Fruit fly (Drosophila melanogaster) whole organism, embryonic: ENCODE measurements around the gene CG2854.

Source experiments
- Aef1 ChIP-seq: fragments of 200-800 bp; sonication (Bioruptor generic); IDR thresholded peaks from 3 replicates; pipeline ENCODE4 v1.3.6; 2022; ENCODE audit warnings: missing biosample characterization, missing genetic modification characterization
- Antp ChIP-seq: fragments of 200-800 bp; sonication (Bioruptor generic); optimal IDR thresholded peaks from 3 replicates; lab custom pipeline; 2016; ENCODE audit warnings: missing biosample characterization, missing genetic modification characterization
- CG11247 ChIP-seq: fragments of 200-800 bp; sonication (Bioruptor generic); IDR thresholded peaks from 2 replicates; pipeline ENCODE4 v1.3.6; 2022; ENCODE audit warnings: missing biosample characterization, missing genetic modification characterization
- CG12769 ChIP-seq: fragments of 200-800 bp; sonication (Bioruptor generic); optimal IDR thresholded peaks from 2 replicates; lab custom pipeline; 2019; ENCODE audit warnings: missing biosample characterization, mild to moderate bottlenecking, missing genetic modification characterization, moderate library complexity
- CG14667 ChIP-seq: fragments of 200-800 bp; sonication (Bioruptor generic); IDR thresholded peaks from 2 replicates; pipeline ENCODE4 v1.3.6; 2022; ENCODE audit warnings: missing biosample characterization, missing genetic modification characterization
- CG14965 ChIP-seq: fragments of 200-800 bp; sonication (Bioruptor generic); optimal IDR thresholded peaks from 2 replicates; lab custom pipeline; 2016; ENCODE audit warnings: missing biosample characterization, missing genetic modification characterization, borderline replicate concordance
- CG15269 ChIP-seq: fragments of 200-800 bp; sonication (Bioruptor generic); optimal IDR thresholded peaks from 2 replicates; lab custom pipeline; 2018; ENCODE audit warnings: missing biosample characterization, mild to moderate bottlenecking, missing genetic modification characterization, moderate library complexity
- CG15601 ChIP-seq: fragments of 200-800 bp; sonication (Bioruptor generic); optimal IDR thresholded peaks from 3 replicates; lab custom pipeline; 2019; ENCODE audit warnings: missing biosample characterization, mild to moderate bottlenecking, missing genetic modification characterization, moderate library complexity
- CG17361 ChIP-seq: fragments of 200-800 bp; sonication (Bioruptor generic); IDR thresholded peaks from 3 replicates; pipeline ENCODE4 v1.3.6; 2022; ENCODE audit warnings: missing biosample characterization, missing genetic modification characterization
- CG18619 ChIP-seq: fragments of 200-800 bp; sonication (Bioruptor generic); optimal IDR thresholded peaks from 3 replicates; lab custom pipeline; 2017; ENCODE audit warnings: missing biosample characterization, mild to moderate bottlenecking, missing genetic modification characterization
- CG2202 ChIP-seq: fragments of 200-800 bp; sonication (Bioruptor generic); optimal IDR thresholded peaks from 2 replicates; lab custom pipeline; 2018; ENCODE audit warnings: missing biosample characterization, mild to moderate bottlenecking, missing genetic modification characterization
- CG30020 ChIP-seq: fragments of 200-800 bp; optimal IDR thresholded peaks from 2 replicates; lab custom pipeline; 2019; ENCODE audit warnings: missing biosample characterization, mild to moderate bottlenecking, missing genetic modification characterization, moderate library complexity
- CG30403 ChIP-seq: fragments of 200-800 bp; sonication (Bioruptor generic); optimal IDR thresholded peaks from 3 replicates; lab custom pipeline; 2016; ENCODE audit warnings: missing biosample characterization, missing genetic modification characterization
- CG31441 ChIP-seq: fragments of 200-800 bp; sonication (Bioruptor generic); IDR thresholded peaks from 2 replicates; pipeline ENCODE4 v1.3.6; 2022; ENCODE audit warnings: missing biosample characterization, missing genetic modification characterization
- CG4424 ChIP-seq: fragments of 200-800 bp; sonication (Bioruptor generic); optimal IDR thresholded peaks from 3 replicates; lab custom pipeline; 2016; ENCODE audit warnings: missing biosample characterization, missing genetic modification characterization
- CG6791 ChIP-seq: fragments of 200-800 bp; sonication (Bioruptor generic); IDR thresholded peaks from 3 replicates; pipeline ENCODE4 v1.3.6; 2022; ENCODE audit warnings: missing biosample characterization, missing genetic modification characterization; ENCODE audit not compliant: partially characterized antibody
- CG7372 ChIP-seq: fragments of 200-800 bp; sonication (Bioruptor generic); IDR thresholded peaks from 2 replicates; pipeline ENCODE4 v1.3.6; 2022; ENCODE audit warnings: missing biosample characterization, missing genetic modification characterization
- CG7987 ChIP-seq: fragments of 200-800 bp; sonication (Bioruptor generic); optimal IDR thresholded peaks from 2 replicates; lab custom pipeline; 2018; ENCODE audit warnings: missing biosample characterization, mild to moderate bottlenecking, missing genetic modification characterization, moderate library complexity
- CG8765 ChIP-seq: fragments of 200-800 bp; sonication (Bioruptor generic); IDR thresholded peaks from 2 replicates; pipeline ENCODE4 v1.3.6; 2022; ENCODE audit warnings: missing biosample characterization, missing genetic modification characterization
- CG9437 ChIP-seq: fragments of 200-800 bp; sonication (Bioruptor generic); optimal IDR thresholded peaks from 2 replicates; lab custom pipeline; 2018; ENCODE audit warnings: missing biosample characterization, mild to moderate bottlenecking, missing genetic modification characterization
- CG9797 ChIP-seq: fragments of 200-800 bp; sonication (Bioruptor generic); optimal IDR thresholded peaks from 3 replicates; lab custom pipeline; 2018; ENCODE audit warnings: missing biosample characterization, mild to moderate bottlenecking, missing genetic modification characterization
- CrebB ChIP-seq: fragments of 200-800 bp; sonication (Bioruptor generic); optimal IDR thresholded peaks from 3 replicates; lab custom pipeline; 2018; ENCODE audit warnings: missing biosample characterization, mild to moderate bottlenecking, missing genetic modification characterization
- D19B ChIP-seq: fragments of 200-800 bp; sonication (Bioruptor generic); optimal IDR thresholded peaks from 2 replicates; lab custom pipeline; 2017; ENCODE audit warnings: missing biosample characterization, mild to moderate bottlenecking, missing genetic modification characterization
- HHEX ChIP-seq: fragments of 200-800 bp; sonication (Bioruptor generic); optimal IDR thresholded peaks from 3 replicates; lab custom pipeline; 2017; ENCODE audit warnings: missing biosample characterization, mild to moderate bottlenecking, missing genetic modification characterization, missing genetic modification reagents
- Lim3 ChIP-seq: fragments of 200-800 bp; sonication (Bioruptor generic); IDR thresholded peaks from 2 replicates; pipeline ENCODE4 v1.3.6; 2022; ENCODE audit warnings: missing biosample characterization, missing genetic modification characterization
- NC2β ChIP-seq: fragments of 200-800 bp; sonication (Bioruptor generic); optimal IDR thresholded peaks from 2 replicates; lab custom pipeline; 2016; ENCODE audit warnings: missing biosample characterization, missing genetic modification characterization
- Nf-YA ChIP-seq: fragments of 200-800 bp; sonication (Bioruptor generic); IDR thresholded peaks from 2 replicates; pipeline ENCODE4 v1.3.6; 2022; ENCODE audit warnings: missing biosample characterization, missing genetic modification characterization
- PHDP ChIP-seq: fragments of 200-800 bp; sonication (Bioruptor generic); optimal IDR thresholded peaks from 3 replicates; lab custom pipeline; 2018; ENCODE audit warnings: missing biosample characterization, mild to moderate bottlenecking, missing genetic modification characterization, moderate library complexity
- al ChIP-seq: fragments of 200-800 bp; sonication (Bioruptor generic); IDR thresholded peaks from 2 replicates; pipeline ENCODE4 v1.3.6; 2022; ENCODE audit warnings: missing biosample characterization, missing genetic modification characterization
- bcd ChIP-seq: fragments of 200-800 bp; sonication (Bioruptor generic); optimal IDR thresholded peaks from 2 replicates; lab custom pipeline; 2017; ENCODE audit warnings: missing biosample characterization, mild to moderate bottlenecking, missing genetic modification characterization
- dan ChIP-seq: fragments of 200-800 bp; sonication (Bioruptor generic); IDR thresholded peaks from 2 replicates; pipeline ENCODE4 v1.3.6; 2022; ENCODE audit warnings: missing biosample characterization, missing genetic modification characterization
- emc ChIP-seq: fragments of 200-800 bp; sonication (Bioruptor generic); optimal IDR thresholded peaks from 2 replicates; lab custom pipeline; 2016; ENCODE audit warnings: missing biosample characterization, missing genetic modification characterization
- eyg ChIP-seq: fragments of 200-800 bp; sonication (Bioruptor generic); optimal IDR thresholded peaks from 3 replicates; lab custom pipeline; 2016; ENCODE audit warnings: missing biosample characterization, missing genetic modification characterization
- gcm ChIP-seq: fragments of 200-800 bp; sonication (Bioruptor generic); optimal IDR thresholded peaks from 2 replicates; lab custom pipeline; 2019; ENCODE audit warnings: missing biosample characterization, mild to moderate bottlenecking, missing genetic modification characterization, moderate library complexity
- gt ChIP-seq: fragments of 200-800 bp; sonication (Bioruptor generic); IDR thresholded peaks from 2 replicates; pipeline ENCODE4 v1.3.6; 2022; ENCODE audit warnings: missing biosample characterization, missing genetic modification characterization
- h ChIP-seq: fragments of >200 bp; optimal IDR thresholded peaks from 2 replicates; lab custom pipeline; 2017
- ham ChIP-seq: fragments of 200-800 bp; sonication (Bioruptor generic); IDR thresholded peaks from 2 replicates; pipeline ENCODE4 v1.3.6; 2022; ENCODE audit warnings: missing biosample characterization, missing genetic modification characterization
- ind ChIP-seq: fragments of 200-800 bp; sonication (Bioruptor generic); optimal IDR thresholded peaks from 3 replicates; lab custom pipeline; 2016; ENCODE audit warnings: missing biosample characterization, missing genetic modification characterization
- lmd ChIP-seq: fragments of 200-800 bp; sonication (Bioruptor generic); IDR thresholded peaks from 2 replicates; pipeline ENCODE4 v1.3.6; 2022; ENCODE audit warnings: missing biosample characterization, missing genetic modification characterization
- luna ChIP-seq: fragments of 200-800 bp; sonication (Bioruptor generic); optimal IDR thresholded peaks from 2 replicates; lab custom pipeline; 2016; ENCODE audit warnings: missing biosample characterization, missing genetic modification characterization
- nmo ChIP-seq: fragments of 200-800 bp; sonication (Bioruptor generic); optimal IDR thresholded peaks from 2 replicates; lab custom pipeline; 2018; ENCODE audit warnings: missing biosample characterization, mild to moderate bottlenecking, missing genetic modification characterization, moderate library complexity
- pb ChIP-seq: fragments of 200-800 bp; sonication (Bioruptor generic); optimal IDR thresholded peaks from 3 replicates; lab custom pipeline; 2016; ENCODE audit warnings: missing biosample characterization, missing genetic modification characterization
- salm ChIP-seq: fragments of 200-800 bp; sonication (Bioruptor generic); optimal IDR thresholded peaks from 2 replicates; lab custom pipeline; 2018; ENCODE audit warnings: missing biosample characterization, mild to moderate bottlenecking, missing genetic modification characterization
- sd ChIP-seq: fragments of 200-800 bp; sonication (Bioruptor generic); optimal IDR thresholded peaks from 3 replicates; lab custom pipeline; 2018; ENCODE audit warnings: missing biosample characterization, mild to moderate bottlenecking, missing genetic modification characterization, moderate library complexity
- seq ChIP-seq: fragments of 200-800 bp; sonication (Bioruptor generic); IDR thresholded peaks from 2 replicates; pipeline ENCODE4 v1.3.6; 2022; ENCODE audit warnings: missing biosample characterization, missing genetic modification characterization
- shn ChIP-seq: fragments of 200-800 bp; sonication (Bioruptor generic); optimal IDR thresholded peaks from 3 replicates; lab custom pipeline; 2016; ENCODE audit warnings: missing biosample characterization, missing genetic modification characterization
- sisA ChIP-seq: fragments of 200-800 bp; sonication (Bioruptor generic); IDR thresholded peaks from 2 replicates; pipeline ENCODE4 v1.3.6; 2022; ENCODE audit warnings: missing biosample characterization, missing genetic modification characterization
- tap ChIP-seq: fragments of 200-800 bp; optimal IDR thresholded peaks from 3 replicates; lab custom pipeline; 2019; ENCODE audit warnings: missing biosample characterization, mild to moderate bottlenecking, missing genetic modification characterization, moderate library complexity
- tio ChIP-seq: fragments of 200-800 bp; sonication (Bioruptor generic); optimal IDR thresholded peaks from 2 replicates; lab custom pipeline; 2017; ENCODE audit warnings: missing biosample characterization, missing genetic modification characterization, inconsistent platforms
- trem ChIP-seq: fragments of 200-800 bp; optimal IDR thresholded peaks from 3 replicates; lab custom pipeline; 2019; ENCODE audit warnings: missing biosample characterization, mild to moderate bottlenecking, missing genetic modification characterization, moderate library complexity
- tup ChIP-seq: fragments of 200-800 bp; sonication (Bioruptor generic); optimal IDR thresholded peaks from 2 replicates; lab custom pipeline; 2016; ENCODE audit warnings: missing biosample characterization, mild to moderate bottlenecking, missing genetic modification characterization, moderate library complexity

Gene CG2854

dm6 chrX:2298708-2299370 lies 28.1 kb upstream of the CG2854 start (continued):
- TF ChIP-seq seq (GFP tag; lab: Robert Waterston, UW), result peak; percentile 76
- peak; percentile 75 for TF ChIP-seq shn
- no peak for TF ChIP-seq luna
- TF ChIP-seq PHDP (tag; lab: Kevin White, UChicago), result peak; percentile 80
- peak; percentile 84 for TF ChIP-seq tap (tag; lab: Kevin White, UChicago)
- peak; percentile 54 for TF ChIP-seq tup (GFP tag; lab: Kevin White, UChicago)
- TF ChIP-seq pb (GFP tag; lab: Kevin White, UChicago), result peak; percentile 70
- TF ChIP-seq CG8765 (GFP tag; lab: Robert Waterston, UW), result peak; percentile 73
- no peak for TF ChIP-seq dan (GFP tag; lab: Robert Waterston, UW)
- TF ChIP-seq CG11247 (GFP tag; lab: Robert Waterston, UW), result peak; percentile 44; the same call in 1 of the 2 replicates
- TF ChIP-seq CG18619 (GFP tag; lab: Kevin White, UChicago), result peak; percentile 47
- peak; percentile 53 for TF ChIP-seq eyg
- TF ChIP-seq CG12769 (tag; lab: Kevin White, UChicago), result peak; percentile 67
- peak; percentile 47; the same call in 1 of the 2 replicates for TF ChIP-seq CG7372
- TF ChIP-seq bcd, result peak; percentile 58
- peak; percentile 88 for TF ChIP-seq nmo (GFP tag; lab: Kevin White, UChicago)
- peak; percentile 65 for TF ChIP-seq ind (GFP tag; lab: Kevin White, UChicago)
- peak; percentile 10 for TF ChIP-seq emc (GFP tag; lab: Kevin White, UChicago)
- TF ChIP-seq tio (GFP tag; lab: Kevin White, UChicago), result peak; percentile 59
- TF ChIP-seq Aef1 (GFP tag; lab: Robert Waterston, UW), result peak; percentile 52; the same call in 2 of the 3 replicates
- TF ChIP-seq Antp (GFP tag; lab: Kevin White, UChicago), result peak; percentile 79
- peak; percentile 78 for TF ChIP-seq CG30403 (GFP tag; lab: Kevin White, UChicago)
- peak; percentile 41; the same call in 1 of the 2 replicates for TF ChIP-seq CG14667 (GFP tag; lab: Robert Waterston, UW)
- TF ChIP-seq CG9797 (GFP tag; lab: Kevin White, UChicago), result peak; percentile 6
- peak; percentile 84 for TF ChIP-seq NC2β (GFP tag; lab: Kevin White, UChicago)
- peak; percentile 59 for TF ChIP-seq lmd
- peak; percentile 66 for TF ChIP-seq Nf-YA (GFP tag; lab: Robert Waterston, UW)
- peak; percentile 81 for TF ChIP-seq trem (tag; lab: Kevin White, UChicago)
- no peak for TF ChIP-seq CG6791 (GFP tag; lab: Robert Waterston, UW)
- TF ChIP-seq CG15269, result peak; percentile 76
- peak; percentile 73 for TF ChIP-seq CrebB
- peak; percentile 67 for TF ChIP-seq sisA (GFP tag; lab: Robert Waterston, UW)
- peak; percentile 64 for TF ChIP-seq HHEX (GFP tag; lab: Kevin White, UChicago)
- peak; percentile 89 for TF ChIP-seq gcm (GFP tag; lab: Kevin White, UChicago)
- TF ChIP-seq ham (GFP tag; lab: Robert Waterston, UW), result no peak
- peak; percentile 78 for TF ChIP-seq salm
- peak; percentile 88 for TF ChIP-seq CG15601 (tag; lab: Kevin White, UChicago)
- TF ChIP-seq D19B, result no peak
- no peak for TF ChIP-seq CG14965
- TF ChIP-seq CG17361 (GFP tag; lab: Robert Waterston, UW), result peak; percentile 74
- TF ChIP-seq CG30020 (tag; lab: Kevin White, UChicago), result peak; percentile 56
- peak; percentile 87 for TF ChIP-seq CG2202
- peak; percentile 74 for TF ChIP-seq gt (GFP tag; lab: Robert Waterston, UW)
- no peak for TF ChIP-seq h (lab: Kevin White, UChicago)
- TF ChIP-seq sd (tag; lab: Kevin White, UChicago), result peak; percentile 77
- TF ChIP-seq CG7987 (GFP tag; lab: Kevin White, UChicago), result peak; percentile 69
- peak; percentile 79 for TF ChIP-seq CG4424 (GFP tag; lab: Kevin White, UChicago)
- peak; percentile 70 for TF ChIP-seq CG9437
- TF ChIP-seq Lim3 (GFP tag; lab: Robert Waterston, UW), result no peak
- no peak for TF ChIP-seq al (GFP tag; lab: Robert Waterston, UW)
- TF ChIP-seq CG31441 (GFP tag; lab: Robert Waterston, UW), result peak; percentile 89
